Fruit fly (Drosophila melanogaster) whole organism, larva: ENCODE results near the gene rumpel.

Experiments
- noc ChIP-seq: fragments of 200-800 bp; sonication (Bioruptor generic); optimal IDR thresholded peaks from 3 replicates; lab custom pipeline; 2019; ENCODE audit warnings: missing biosample characterization, mild to moderate bottlenecking, missing genetic modification characterization, moderate library complexity

The rumpel gene

dm6 chrX:7418294-7418693, at the start of gene rumpel:
Gene rumpel (plus strand): TSS chrX:7418594.
- no peak for TF ChIP-seq noc (tag; lab: Kevin White, UChicago)

dm6 chrX:7372475-7372874, 45.9 kb upstream of the rumpel start:
- no peak for TF ChIP-seq noc (tag; lab: Kevin White, UChicago)

dm6 chrX:7377840-7378239, 40.6 kb upstream of the rumpel start, which contains the start of gene CheA7a:
Gene CheA7a (plus strand): TSS chrX:7378140.
- TF ChIP-seq noc (tag; lab: Kevin White, UChicago) = no peak

- TF ChIP-seq noc (tag; lab: Kevin White, UChicago) = no peak
Observed at dm6 chrX:7379569-7379968, 38.8 kb upstream of the rumpel start.

- TF ChIP-seq noc (tag; lab: Kevin White, UChicago) = no peak
Observed at dm6 chrX:7382890-7383289, 35.5 kb upstream of the rumpel start, which contains the start of gene CG42781. Gene CG42781 (minus strand): TSS chrX:7382990.

- no peak for TF ChIP-seq noc (tag; lab: Kevin White, UChicago)
Observed at dm6 chrX:7403074-7403473, 15.3 kb upstream of the rumpel start, which contains the start of gene CG15035. Gene CG15035 (minus strand): TSS chrX:7403174.

- TF ChIP-seq noc (tag; lab: Kevin White, UChicago) = no peak
Observed at dm6 chrX:7405697-7406096, 12.7 kb upstream of the rumpel start, which contains the start of gene CG1677. Gene CG1677 (minus strand): TSS chrX:7405797.

dm6 chrX:7406908-7407307, 11.5 kb upstream of the rumpel start, which contains the start of gene CG32727:
Gene CG32727 (plus strand): TSS chrX:7407208.
- no peak for TF ChIP-seq noc (tag; lab: Kevin White, UChicago)

dm6 chrX:7411806-7412205, 6.6 kb upstream of the rumpel start, which contains the start of gene CG42246:
Gene CG42246 (minus strand): TSS chrX:7411906.
- TF ChIP-seq noc (tag; lab: Kevin White, UChicago) = no peak

dm6 chrX:7412368-7412767, 6.0 kb upstream of the rumpel start, which contains the start of gene CG42704:
Gene CG42704 (plus strand): TSS chrX:7412668.
- no peak for TF ChIP-seq noc (tag; lab: Kevin White, UChicago)

dm6 chrX:7413569-7413968, 4.8 kb upstream of the rumpel start, which contains the start of gene CG42705:
Gene CG42705 (plus strand): TSS chrX:7413869.
- TF ChIP-seq noc (tag; lab: Kevin White, UChicago) = no peak

- no peak for TF ChIP-seq noc (tag; lab: Kevin White, UChicago)
Observed at dm6 chrX:7415027-7415426, 3.4 kb upstream of the rumpel start.

dm6 chrX:7416953-7417352, 1.4 kb upstream of the rumpel start, which contains the start of gene CG34337:
Gene CG34337 (plus strand): TSS chrX:7417253.
- TF ChIP-seq noc (tag; lab: Kevin White, UChicago) = no peak

dm6 chrX:7417875-7418274, 519 bp upstream of the rumpel start:
- TF ChIP-seq noc (tag; lab: Kevin White, UChicago) = no peak

- no peak for TF ChIP-seq noc (tag; lab: Kevin White, UChicago)
Observed at dm6 chrX:7422577-7422976, 4.2 kb downstream of the rumpel start.

- no peak for TF ChIP-seq noc (tag; lab: Kevin White, UChicago)
Observed at dm6 chrX:7424742-7425141, 6.3 kb downstream of the rumpel start, which contains the start of gene CG15036. Gene CG15036 (minus strand): TSS chrX:7424842.

- TF ChIP-seq noc (tag; lab: Kevin White, UChicago) = no peak
Observed at dm6 chrX:7425643-7426042, 7.2 kb downstream of the rumpel start, which contains the start of gene CG32726. Gene CG32726 (minus strand): TSS chrX:7425743.
